Worm (Caenorhabditis elegans): ENCODE results near the gene vti-1.

vti-1 gene

DNA sequence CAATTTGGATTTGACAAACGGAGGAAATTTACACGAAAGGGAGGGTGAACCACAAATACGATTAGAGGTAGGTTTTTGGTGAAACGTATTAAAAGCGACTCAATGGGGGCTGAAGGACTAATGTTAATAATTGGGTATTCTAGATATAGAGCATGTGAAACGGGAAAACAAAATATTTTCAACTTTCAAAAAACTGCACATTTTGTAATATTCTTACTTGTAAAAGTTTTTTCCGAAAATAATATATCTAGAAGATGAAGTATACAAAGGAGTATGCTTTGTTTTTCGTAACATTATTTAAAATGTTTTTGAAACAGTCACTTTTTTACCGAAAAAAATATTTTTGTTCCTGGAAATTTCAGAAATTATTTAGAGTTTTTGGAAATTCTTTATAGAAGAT, 24.5 kb downstream of the vti-1 start:
- TF ChIP-seq ztf-23 (GFP tag; IDR thresholded peaks at IDR 0.05): no peak
- TF ChIP-seq flt-1 (GFP tag; IDR thresholded peaks at IDR 0.05): no peak
- TF ChIP-seq cog-1 (tag; optimal IDR thresholded peaks at IDR 0.05): no peak
- no peak for TF ChIP-seq tab-1 (GFP tag; IDR thresholded peaks at IDR 0.05)
- TF ChIP-seq klf-2 (GFP tag; conservative IDR thresholded peaks at IDR 0.05): no peak
- no peak for TF ChIP-seq ref-1 (GFP tag; conservative IDR thresholded peaks at IDR 0.05)
- TF ChIP-seq med-1 (GFP tag; optimal IDR thresholded peaks at IDR 0.05; ENCODE audit: insufficient read depth): no peak
- TF ChIP-seq T22C8.4 (GFP tag; IDR thresholded peaks at IDR 0.05): no peak
- no peak for TF ChIP-seq ztf-29 (GFP tag; IDR thresholded peaks at IDR 0.05)

ce11 chrIV:14729272-14729671, 37.2 kb downstream of the vti-1 start:
- TF ChIP-seq med-1 (GFP tag; optimal IDR thresholded peaks at IDR 0.05; ENCODE audit: insufficient read depth) (no peak), tab-1 (GFP tag; IDR thresholded peaks at IDR 0.05) (no peak), flt-1 (GFP tag; IDR thresholded peaks at IDR 0.05) (no peak), ref-1 (GFP tag; conservative IDR thresholded peaks at IDR 0.05) (no peak), klf-2 (GFP tag; conservative IDR thresholded peaks at IDR 0.05) (no peak), T22C8.4 (GFP tag; IDR thresholded peaks at IDR 0.05) (no peak), ztf-29 (GFP tag; IDR thresholded peaks at IDR 0.05) (no peak), ztf-23 (GFP tag; IDR thresholded peaks at IDR 0.05) (no peak), cog-1 (tag; optimal IDR thresholded peaks at IDR 0.05) (no peak)

ce11 chrIV:14728225-14728624, 38.2 kb downstream of the vti-1 start, which contains the start of gene Y57G11C.42:
Y57G11C.42 (plus strand) TSS chrIV:14728525.
- TF ChIP-seq med-1 (GFP tag; optimal IDR thresholded peaks at IDR 0.05; ENCODE audit: insufficient read depth): no peak
- no peak for TF ChIP-seq flt-1 (GFP tag; IDR thresholded peaks at IDR 0.05)
- no peak for TF ChIP-seq tab-1 (GFP tag; IDR thresholded peaks at IDR 0.05)
- TF ChIP-seq T22C8.4 (GFP tag; IDR thresholded peaks at IDR 0.05): no peak
- TF ChIP-seq ref-1 (GFP tag; conservative IDR thresholded peaks at IDR 0.05): no peak
- TF ChIP-seq cog-1 (tag; optimal IDR thresholded peaks at IDR 0.05): no peak
- no peak for TF ChIP-seq klf-2 (GFP tag; conservative IDR thresholded peaks at IDR 0.05)
- no peak for TF ChIP-seq ztf-29 (GFP tag; IDR thresholded peaks at IDR 0.05)
- TF ChIP-seq ztf-23 (GFP tag; IDR thresholded peaks at IDR 0.05): no peak

All from whole organism, midembryonic.